Fruit fly (Drosophila melanogaster): ENCODE measurements around the gene gudu.
A peak's percentile ranks its signal among the peaks of the same experiment; 100 is the strongest.

gudu gene

dm6 chr2L:7433957-7434736 is 45.8 kb downstream of the gudu start (continued):
- TF ChIP-seq CG30403 (GFP tag; optimal IDR thresholded peaks at IDR 0.05) (peak; percentile 42), CG4360 (GFP tag; IDR thresholded peaks at IDR 0.05) (no peak), CG34422 (GFP tag; IDR thresholded peaks at IDR 0.05) (peak; percentile 50; the same call in 1 of the 3 replicates), Hmx (GFP tag; optimal IDR thresholded peaks at IDR 0.05) (no peak), Dip3 (GFP tag; optimal IDR thresholded peaks at IDR 0.05) (peak; percentile 55), CG14860 (GFP tag; IDR thresholded peaks at IDR 0.05; ENCODE audit: partially characterized antibody) (no peak), CG31441 (GFP tag; IDR thresholded peaks at IDR 0.05) (peak; percentile 52), Sox102F (GFP tag; optimal IDR thresholded peaks at IDR 0.05) (peak; percentile 79), Ptx1 (GFP tag; IDR thresholded peaks at IDR 0.05) (peak; percentile 87), twi (tag; optimal IDR thresholded peaks at IDR 0.05) (peak; percentile 6), CG6683 (GFP tag; optimal IDR thresholded peaks at IDR 0.05) (peak; percentile 29), fd64A (GFP tag; optimal IDR thresholded peaks at IDR 0.05) (no peak), CG10209 (GFP tag; optimal IDR thresholded peaks at IDR 0.05) (peak; percentile 78), CG13296 (GFP tag; optimal IDR thresholded peaks at IDR 0.05) (peak; percentile 63), CG17568 (GFP tag; optimal IDR thresholded peaks at IDR 0.05) (peak; percentile 56), Spps (tag; optimal IDR thresholded peaks at IDR 0.05) (no peak), CG9609 (GFP tag; optimal IDR thresholded peaks at IDR 0.05) (no peak), CG17328 (GFP tag; IDR thresholded peaks at IDR 0.05) (peak; percentile 63), Xbp1 (GFP tag; optimal IDR thresholded peaks at IDR 0.05) (peak; percentile 59), NfI (GFP tag; optimal IDR thresholded peaks at IDR 0.05) (peak; percentile 70), CG18011 (GFP tag; optimal IDR thresholded peaks at IDR 0.05) (peak; percentile 6), Ada2b (GFP tag; IDR thresholded peaks at IDR 0.05) (peak; percentile 72), trem (tag; optimal IDR thresholded peaks at IDR 0.05) (no peak), abd-A (tag; optimal IDR thresholded peaks at IDR 0.05) (no peak), dan (GFP tag; IDR thresholded peaks at IDR 0.05) (no peak), Mes4 (GFP tag; optimal IDR thresholded peaks at IDR 0.05) (no peak), CG17912 (GFP tag; optimal IDR thresholded peaks at IDR 0.05) (no peak), Aef1 (GFP tag; IDR thresholded peaks at IDR 0.05) (peak; percentile 71), shn (GFP tag; optimal IDR thresholded peaks at IDR 0.05) (no peak), Usf (GFP tag; optimal IDR thresholded peaks at IDR 0.05) (peak; percentile 49), lab (GFP tag; optimal IDR thresholded peaks at IDR 0.05) (peak; percentile 86), da (GFP tag; optimal IDR thresholded peaks at IDR 0.05) (no peak), stc (GFP tag; IDR thresholded peaks at IDR 0.05) (peak; percentile 53), lmd (GFP tag; IDR thresholded peaks at IDR 0.05) (peak; percentile 87), chn (GFP tag; optimal IDR thresholded peaks at IDR 0.05) (no peak), CG14667 (GFP tag; IDR thresholded peaks at IDR 0.05) (peak; percentile 33; the same call in 1 of the 2 replicates), CG1603 (tag; optimal IDR thresholded peaks at IDR 0.05) (peak; percentile 49), Side (GFP tag; optimal IDR thresholded peaks at IDR 0.05) (no peak), CG2129 (GFP tag; IDR thresholded peaks at IDR 0.05; ENCODE audit: partially characterized antibody) (no peak), lbe (GFP tag; optimal IDR thresholded peaks at IDR 0.05) (no peak), dimm (GFP tag; IDR thresholded peaks at IDR 0.05) (no peak), H2.0 (GFP tag; IDR thresholded peaks at IDR 0.05) (peak; percentile 85), sc (optimal IDR thresholded peaks at IDR 0.05) (no peak), sc (GFP tag; optimal IDR thresholded peaks at IDR 0.05) (peak; percentile 22), CrebB (tag; optimal IDR thresholded peaks at IDR 0.05) (peak; percentile 63), schlank (tag; optimal IDR thresholded peaks at IDR 0.05) (peak; percentile 83), HLHmδ (GFP tag; optimal IDR thresholded peaks at IDR 0.05) (no peak), CG9727 (GFP tag; optimal IDR thresholded peaks at IDR 0.05) (peak; percentile 82), Hr78 (GFP tag; optimal IDR thresholded peaks at IDR 0.05) (peak in 1 of 2 experiments; percentile 60), dm (GFP tag; optimal IDR thresholded peaks at IDR 0.05) (no peak)

Data from whole organism, embryonic.